Worm (Caenorhabditis elegans): Measurements from ENCODE around the gene msp-58.
"Not testable (repeated sequence)": the region's sequence is repeated elsewhere in the genome, so short reads cannot be mapped to it uniquely, and the experiment has no call there.

Gene msp-58

DNA sequence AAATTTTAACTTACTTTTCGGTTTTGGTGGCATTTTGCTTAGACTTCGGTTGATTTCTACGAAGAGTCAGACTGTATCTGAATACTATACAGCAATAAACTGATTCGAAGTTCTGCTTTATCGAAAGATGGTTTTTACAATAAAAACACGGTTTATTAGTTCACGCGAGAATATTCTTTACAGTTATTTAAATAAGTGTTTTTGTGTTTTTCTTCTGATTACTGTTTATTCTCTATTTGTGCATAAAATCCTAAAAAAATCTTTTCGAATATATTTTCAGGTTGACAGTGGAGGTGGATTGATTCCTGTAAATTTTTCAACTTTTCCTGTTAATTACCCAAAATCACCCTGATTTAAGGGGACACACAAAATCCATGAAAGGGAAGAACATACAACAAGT lies 2.4 kb upstream of the msp-58 start, which contains the start of gene ZK354.8:
TSS of gene ZK354.8 (minus strand) at position 101 of the 400 bp plus-strand sequence.
- TF ChIP-seq hmbx-1 (tag; optimal IDR thresholded peaks at IDR 0.05) (no peak), aly-1 (tag; optimal IDR thresholded peaks at IDR 0.05) (no peak), tbx-11 (GFP tag; IDR thresholded peaks at IDR 0.05) (no peak), F13C5.2 (tag; optimal IDR thresholded peaks at IDR 0.05) (no peak), ceh-13 (GFP tag; optimal IDR thresholded peaks at IDR 0.05) (no peak), ets-7 (tag; optimal IDR thresholded peaks at IDR 0.05) (no peak), flt-1 (GFP tag; IDR thresholded peaks at IDR 0.05) (no peak), tbx-37 (GFP tag; conservative IDR thresholded peaks at IDR 0.05) (no peak), hmg-4 (GFP tag; optimal IDR thresholded peaks at IDR 0.05) (no peak), pes-1 (GFP tag; IDR thresholded peaks at IDR 0.05) (no peak), scrt-1 (GFP tag; IDR thresholded peaks at IDR 0.05) (no peak), B0310.2 (tag; optimal IDR thresholded peaks at IDR 0.05) (no peak), tra-4 (tag; optimal IDR thresholded peaks at IDR 0.05) (no peak), ceh-36 (tag; optimal IDR thresholded peaks at IDR 0.05) (no peak), ama-1 (optimal IDR thresholded peaks at IDR 0.05) (no peak), hnd-1 (tag; optimal IDR thresholded peaks at IDR 0.05) (no peak), sea-1 (GFP tag; conservative IDR thresholded peaks at IDR 0.05) (no peak)

DNA sequence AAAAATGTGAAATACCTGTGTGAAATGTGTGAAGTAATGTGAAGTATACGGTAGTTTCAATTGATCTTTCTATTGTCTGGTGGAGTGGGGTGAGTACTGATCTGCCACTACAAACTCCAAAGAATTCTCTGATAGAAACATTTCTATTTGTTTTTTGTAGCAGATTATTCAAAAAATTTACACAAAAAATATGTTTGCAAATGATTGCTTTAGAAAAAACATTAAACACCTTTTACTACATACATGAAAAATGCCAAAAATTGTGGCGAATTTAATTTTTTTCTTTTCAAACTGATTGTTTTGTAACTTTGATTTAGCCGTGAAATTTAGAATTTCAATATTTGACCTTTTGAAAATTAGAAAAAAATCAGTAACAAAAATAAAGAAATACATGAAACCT lies 1.3 kb downstream of the msp-58 start, which contains the start of gene ZK354.3:
TSS of gene ZK354.3 (plus strand) at position 301 of the 400 bp plus-strand sequence.
- TF ChIP-seq hnd-1 (tag; optimal IDR thresholded peaks at IDR 0.05) (no peak), scrt-1 (GFP tag; IDR thresholded peaks at IDR 0.05) (no peak), F13C5.2 (tag; optimal IDR thresholded peaks at IDR 0.05) (no peak), tbx-37 (GFP tag; conservative IDR thresholded peaks at IDR 0.05) (no peak), ama-1 (optimal IDR thresholded peaks at IDR 0.05) (no peak), ceh-36 (tag; optimal IDR thresholded peaks at IDR 0.05) (no peak), B0310.2 (tag; optimal IDR thresholded peaks at IDR 0.05) (no peak)

DNA sequence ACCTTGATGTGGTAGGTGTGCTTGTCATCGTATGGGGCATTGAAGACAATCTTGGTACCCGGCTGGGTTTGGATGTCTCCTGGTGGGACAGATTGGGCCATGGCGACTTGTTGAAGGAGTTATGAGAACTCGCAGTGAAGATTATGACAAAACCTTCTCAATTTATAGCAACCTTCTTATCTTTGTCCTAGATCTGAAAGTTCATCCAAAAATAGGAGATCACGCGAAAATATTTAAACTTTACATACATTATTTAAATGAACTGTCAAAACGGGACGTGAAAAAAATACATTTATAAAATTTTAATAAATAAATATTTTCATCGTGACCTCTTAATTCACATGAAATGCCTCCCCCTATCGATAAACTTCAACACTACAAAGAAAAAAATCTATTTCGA lies 4.6 kb downstream of the msp-58 start, which contains the start of the genes msp-59 and ZK354.2:
TSS of gene msp-59 (minus strand) at position 101 of the 400 bp plus-strand sequence.
TSS of gene ZK354.2 (plus strand) at position 395 of the 400 bp plus-strand sequence.
- TF ChIP-seq ceh-36 (tag; optimal IDR thresholded peaks at IDR 0.05); hnd-1 (tag; optimal IDR thresholded peaks at IDR 0.05); scrt-1 (GFP tag; IDR thresholded peaks at IDR 0.05): not testable (repeated sequence)

DNA sequence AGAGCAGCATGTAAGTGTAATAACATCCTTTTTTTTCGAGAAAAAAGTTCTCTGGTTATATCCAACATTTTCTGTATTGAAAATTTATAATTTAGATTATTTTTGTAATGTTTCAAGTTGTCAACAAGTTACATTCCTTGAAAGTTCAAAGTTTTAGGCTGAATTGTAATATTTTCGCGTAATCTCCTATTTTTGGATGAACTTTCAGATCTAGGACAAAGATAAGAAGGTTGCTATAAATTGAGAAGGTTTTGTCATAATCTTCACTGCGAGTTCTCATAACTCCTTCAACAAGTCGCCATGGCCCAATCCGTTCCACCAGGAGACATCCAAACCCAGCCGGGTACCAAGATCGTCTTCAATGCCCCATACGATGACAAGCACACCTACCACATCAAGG lies 7.8 kb downstream of the msp-58 start, which contains the start of gene msp-65:
TSS of gene msp-65 (plus strand) at position 301 of the 400 bp plus-strand sequence.
- TF ChIP-seq F13C5.2 (tag; optimal IDR thresholded peaks at IDR 0.05); tbx-11 (GFP tag; IDR thresholded peaks at IDR 0.05); sea-1 (GFP tag; conservative IDR thresholded peaks at IDR 0.05): not testable (repeated sequence)

DNA sequence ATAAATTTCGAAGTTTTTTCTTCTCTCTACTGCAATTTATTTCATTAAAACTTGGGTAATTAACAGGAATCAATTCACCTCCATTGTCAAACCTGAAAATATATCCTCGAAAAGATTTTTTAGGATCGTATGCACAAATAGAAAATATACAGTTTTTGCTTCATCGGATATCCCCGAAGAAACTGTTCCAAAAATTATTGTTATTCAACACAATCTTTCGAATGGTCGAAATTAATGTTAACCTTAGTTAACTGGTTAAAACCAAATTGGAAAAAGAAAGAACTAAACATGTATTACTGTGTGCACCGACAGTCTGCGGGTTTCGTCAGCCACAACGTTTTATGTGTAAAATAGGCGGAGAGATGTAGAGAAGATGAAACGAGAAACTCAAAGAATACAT lies 8.7 kb downstream of the msp-58 start:
- TF ChIP-seq tbx-11 (GFP tag; IDR thresholded peaks at IDR 0.05): no peak
- TF ChIP-seq ceh-36 (tag; optimal IDR thresholded peaks at IDR 0.05): no peak
- TF ChIP-seq scrt-1 (GFP tag; IDR thresholded peaks at IDR 0.05): no peak
- TF ChIP-seq ets-7 (tag; optimal IDR thresholded peaks at IDR 0.05): no peak
- TF ChIP-seq ceh-13 (GFP tag; optimal IDR thresholded peaks at IDR 0.05): no peak
- TF ChIP-seq flt-1 (GFP tag; IDR thresholded peaks at IDR 0.05): no peak
- TF ChIP-seq tbx-37 (GFP tag; conservative IDR thresholded peaks at IDR 0.05): no peak
- TF ChIP-seq sea-1 (GFP tag; conservative IDR thresholded peaks at IDR 0.05): no peak
- no peak for TF ChIP-seq pes-1 (GFP tag; IDR thresholded peaks at IDR 0.05)
- TF ChIP-seq F13C5.2 (tag; optimal IDR thresholded peaks at IDR 0.05): no peak
- no peak for TF ChIP-seq hmg-4 (GFP tag; optimal IDR thresholded peaks at IDR 0.05)
- no peak for TF ChIP-seq aly-1 (tag; optimal IDR thresholded peaks at IDR 0.05)
- no peak for TF ChIP-seq B0310.2 (tag; optimal IDR thresholded peaks at IDR 0.05)
- TF ChIP-seq hmbx-1 (tag; optimal IDR thresholded peaks at IDR 0.05): no peak
- no peak for TF ChIP-seq hnd-1 (tag; optimal IDR thresholded peaks at IDR 0.05)
- TF ChIP-seq ama-1 (optimal IDR thresholded peaks at IDR 0.05): no peak
- TF ChIP-seq tra-4 (tag; optimal IDR thresholded peaks at IDR 0.05): no peak

DNA sequence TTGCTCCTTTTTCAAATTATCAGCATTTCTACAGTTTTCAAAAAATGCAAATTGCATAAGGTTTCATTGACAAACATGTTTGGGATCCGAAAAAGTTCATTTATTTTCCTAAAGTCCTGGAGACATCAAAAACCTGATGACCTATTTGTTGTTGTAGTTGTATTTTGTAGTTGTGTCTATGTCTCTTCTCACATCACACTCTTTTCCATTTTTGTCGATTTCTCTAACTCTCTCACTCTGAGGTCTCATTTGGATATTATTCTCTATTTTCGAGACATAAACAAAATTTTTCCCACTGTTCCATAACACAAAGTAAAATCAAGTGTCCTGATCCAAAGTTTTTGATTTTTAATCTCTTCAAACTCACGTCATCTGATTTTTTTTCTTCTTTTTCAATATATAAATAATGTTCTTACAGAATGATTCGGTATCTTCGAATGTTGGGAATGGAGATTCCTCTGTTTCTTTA lies 10.5 kb downstream of the msp-58 start, which contains the start of gene slc-46A:
TSS of gene slc-46A (plus strand) at position 419 of the 469 bp plus-strand sequence.
- TF ChIP-seq hnd-1 (tag; optimal IDR thresholded peaks at IDR 0.05) (no peak), tra-4 (tag; optimal IDR thresholded peaks at IDR 0.05) (no peak), F13C5.2 (tag; optimal IDR thresholded peaks at IDR 0.05) (no peak), sea-1 (GFP tag; conservative IDR thresholded peaks at IDR 0.05) (no peak), scrt-1 (GFP tag; IDR thresholded peaks at IDR 0.05) (no peak), pes-1 (GFP tag; IDR thresholded peaks at IDR 0.05) (no peak), aly-1 (tag; optimal IDR thresholded peaks at IDR 0.05) (no peak), ama-1 (optimal IDR thresholded peaks at IDR 0.05) (no peak), B0310.2 (tag; optimal IDR thresholded peaks at IDR 0.05) (no peak), tbx-11 (GFP tag; IDR thresholded peaks at IDR 0.05) (no peak), ceh-13 (GFP tag; optimal IDR thresholded peaks at IDR 0.05) (no peak), ceh-36 (tag; optimal IDR thresholded peaks at IDR 0.05) (no peak), ets-7 (tag; optimal IDR thresholded peaks at IDR 0.05) (no peak), flt-1 (GFP tag; IDR thresholded peaks at IDR 0.05) (no peak), hmg-4 (GFP tag; optimal IDR thresholded peaks at IDR 0.05) (no peak), tbx-37 (GFP tag; conservative IDR thresholded peaks at IDR 0.05) (no peak), hmbx-1 (tag; optimal IDR thresholded peaks at IDR 0.05) (no peak)

DNA sequence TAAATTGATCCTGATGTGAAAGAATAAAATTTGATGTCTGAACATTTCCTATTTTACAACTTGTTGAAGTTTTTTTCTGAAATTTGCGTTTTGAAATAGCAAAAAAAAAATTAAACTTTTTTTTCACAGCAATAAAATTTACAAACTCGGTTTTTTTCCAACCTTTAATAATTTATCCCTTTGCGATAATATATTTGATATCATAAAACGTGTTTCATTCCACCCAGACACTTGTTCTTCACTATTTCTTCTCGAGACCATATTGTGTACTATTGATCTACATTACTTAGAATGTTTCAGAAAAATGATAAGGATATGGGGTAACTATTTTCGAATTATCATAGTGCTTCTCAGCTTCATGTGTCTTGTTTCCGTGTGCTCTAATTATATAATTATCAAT lies 17.8 kb downstream of the msp-58 start, which contains the start of gene Y4C6B.4:
TSS of gene Y4C6B.4 (plus strand) at position 301 of the 400 bp plus-strand sequence.
- TF ChIP-seq B0310.2 (tag; optimal IDR thresholded peaks at IDR 0.05) (no peak), hnd-1 (tag; optimal IDR thresholded peaks at IDR 0.05) (no peak), ets-7 (tag; optimal IDR thresholded peaks at IDR 0.05) (no peak), tbx-11 (GFP tag; IDR thresholded peaks at IDR 0.05) (no peak), scrt-1 (GFP tag; IDR thresholded peaks at IDR 0.05) (no peak), hmg-4 (GFP tag; optimal IDR thresholded peaks at IDR 0.05) (no peak), hmbx-1 (tag; optimal IDR thresholded peaks at IDR 0.05) (no peak), ceh-36 (tag; optimal IDR thresholded peaks at IDR 0.05) (no peak), pes-1 (GFP tag; IDR thresholded peaks at IDR 0.05) (no peak)

Measured in whole organism, early embryonic.